Worm (Caenorhabditis elegans) whole organism, L4 larva: Measurements from ENCODE around the gene F36D4.4.
A peak's percentile ranks its signal among the peaks of the same experiment; 100 is the strongest.

Experiments used
- D1046.2 ChIP-seq: fragments of 200-800 bp; sonication (Bioruptor generic); IDR thresholded peaks from 2 replicates; pipeline ENCODE4 v1.3.6; 2022; ENCODE audit warnings: missing genetic modification characterization, missing compliant biosample characterization
- F26F4.8 ChIP-seq: fragments of 200-800 bp; sonication (Bioruptor generic); conservative IDR thresholded peaks from 2 replicates; pipeline ENCODE4 v1.3.6; 2022; ENCODE audit warnings: missing genetic modification characterization, missing compliant biosample characterization
- F37D6.2 ChIP-seq: sonication (generic microtip); optimal IDR thresholded peaks from 2 replicates; lab custom pipeline; 2016; ENCODE audit warnings: mild to moderate bottlenecking, missing genetic modification characterization, missing compliant biosample characterization
- F44E2.7 ChIP-seq: fragments of 200-800 bp; sonication (Bioruptor generic); IDR thresholded peaks from 2 replicates; pipeline ENCODE4 v2.1.2; 2022; ENCODE audit warnings: missing genetic modification characterization, missing compliant biosample characterization
- T20F7.1 ChIP-seq: fragments of 200-800 bp; sonication (Bioruptor generic); optimal IDR thresholded peaks from 2 replicates; lab custom pipeline; 2018; ENCODE audit warnings: mild to moderate bottlenecking, missing genetic modification characterization, missing compliant biosample characterization
- Y5F2A.4 ChIP-seq: fragments of 200-800 bp; sonication (Bioruptor generic); optimal IDR thresholded peaks from 2 replicates; lab custom pipeline; 2018; ENCODE audit warnings: mild to moderate bottlenecking, missing genetic modification characterization, missing compliant biosample characterization
- Y75B8A.6 ChIP-seq: fragments of 200-800 bp; sonication (Bioruptor generic); IDR thresholded peaks from 2 replicates; pipeline ENCODE4 v1.3.6; 2022; ENCODE audit warnings: missing genetic modification reagents, missing genetic modification characterization, missing compliant biosample characterization
- ZK546.5 ChIP-seq, 2 experiments: sonication (generic microtip); optimal IDR thresholded peaks; 2 replicates each; lab custom pipeline; 2017; ENCODE audit warnings: missing biosample characterization in 2 of 2, missing genetic modification characterization in 2 of 2
- aha-1 ChIP-seq: fragments of 150-350 bp; peaks from one replicate; lab custom pipeline; 2014; ENCODE audit warnings: missing biosample characterization, missing genetic modification characterization
- ama-1 ChIP-seq: fragments of 150-350 bp; optimal IDR thresholded peaks from 2 replicates; lab custom pipeline; 2014; ENCODE audit warnings: inconsistent platforms, mixed read lengths
- ceh-44 ChIP-seq: fragments of 200-800 bp; sonication (Bioruptor generic); IDR thresholded peaks from 2 replicates; pipeline ENCODE4 v1.3.6; 2022; ENCODE audit warnings: missing genetic modification reagents, missing genetic modification characterization, missing compliant biosample characterization
- ceh-62 ChIP-seq: sonication (generic microtip); optimal IDR thresholded peaks from 2 replicates; lab custom pipeline; 2017; ENCODE audit warnings: missing biosample characterization, missing genetic modification characterization
- ctbp-1 ChIP-seq: fragments of 200-800 bp; sonication (Bioruptor generic); IDR thresholded peaks from 2 replicates; pipeline ENCODE4 v1.3.6; 2022; ENCODE audit warnings: missing genetic modification reagents, missing genetic modification characterization, missing compliant biosample characterization
- daf-12 ChIP-seq: fragments of 150-350 bp; optimal IDR thresholded peaks from 2 replicates; lab custom pipeline; 2014; ENCODE audit warnings: missing biosample characterization, missing genetic modification reagents, missing genetic modification characterization
- daf-16 ChIP-seq, 3 experiments: sonication (generic microtip); optimal IDR thresholded peaks; 2 replicates each; lab custom pipeline; 2016 to 2017; ENCODE audit warnings: missing genetic modification characterization in 3 of 3, missing genetic modification reagents in 3 of 3, mild to moderate bottlenecking in 2 of 3, missing compliant biosample characterization in 2 of 3, missing biosample characterization in 1 of 3, moderate library complexity in 1 of 3
- daf-19 ChIP-seq: fragments of 200-800 bp; sonication (Bioruptor generic); conservative IDR thresholded peaks from 2 replicates; pipeline ENCODE4 v1.3.6; 2022; ENCODE audit warnings: missing genetic modification characterization, missing compliant biosample characterization
- daf-8 ChIP-seq: fragments of 200-800 bp; sonication (Bioruptor generic); IDR thresholded peaks from 2 replicates; pipeline ENCODE4 v1.3.6; 2022; ENCODE audit warnings: missing genetic modification characterization, missing compliant biosample characterization
- dmd-6 ChIP-seq: fragments of 200-800 bp; sonication (Bioruptor generic); IDR thresholded peaks from 2 replicates; pipeline ENCODE4 v1.3.6; 2022; ENCODE audit warnings: missing genetic modification reagents, missing genetic modification characterization, missing compliant biosample characterization
- dmd-8 ChIP-seq: fragments of 200-800 bp; sonication (Bioruptor generic); IDR thresholded peaks from 2 replicates; pipeline ENCODE4 v1.3.6; 2022; ENCODE audit warnings: missing genetic modification characterization, missing compliant biosample characterization
- egl-27 ChIP-seq: sonication (generic microtip); optimal IDR thresholded peaks from 3 replicates; lab custom pipeline; 2017; ENCODE audit warnings: missing biosample characterization, missing genetic modification reagents, missing genetic modification characterization
- egl-43 ChIP-seq: fragments of 200-800 bp; sonication (Bioruptor generic); IDR thresholded peaks from 2 replicates; pipeline ENCODE4 v1.3.6; 2022; ENCODE audit warnings: missing genetic modification reagents, missing genetic modification characterization, missing compliant biosample characterization
- fos-1 ChIP-seq: fragments of 150-350 bp; optimal IDR thresholded peaks from 2 replicates; lab custom pipeline; 2014; ENCODE audit warnings: missing biosample characterization, missing genetic modification characterization
- gei-8 ChIP-seq: fragments of 200-800 bp; sonication (Bioruptor generic); optimal IDR thresholded peaks from 2 replicates; lab custom pipeline; 2018; ENCODE audit warnings: mild to moderate bottlenecking, missing genetic modification characterization, missing compliant biosample characterization
- hlh-30 ChIP-seq: sonication (generic microtip); optimal IDR thresholded peaks from 2 replicates; lab custom pipeline; 2017; ENCODE audit warnings: antibody characterized with exemption, mild to moderate bottlenecking, missing genetic modification characterization, missing compliant biosample characterization; ENCODE audit not compliant: insufficient read depth
- lin-15B ChIP-seq: fragments of 150-350 bp; sonication (generic microtip); optimal IDR thresholded peaks from 3 replicates; lab custom pipeline; 2014; ENCODE audit warnings: missing biosample characterization, missing genetic modification characterization
- lin-39 ChIP-seq: fragments of 150-350 bp; optimal IDR thresholded peaks from 2 replicates; lab custom pipeline; 2014; ENCODE audit warnings: missing biosample characterization, missing genetic modification reagents, missing genetic modification characterization
- lir-3 ChIP-seq: sonication (generic microtip); optimal IDR thresholded peaks from 2 replicates; lab custom pipeline; 2016; ENCODE audit warnings: mild to moderate bottlenecking, missing genetic modification characterization, missing compliant biosample characterization
- lsy-2 ChIP-seq, 2 experiments: fragments of 150-350 bp in 1 of 2; sonication (generic microtip) in 1 of 2; optimal IDR thresholded peaks; 2 replicates each; lab custom pipeline; 2014 to 2017; ENCODE audit warnings: missing biosample characterization in 2 of 2, missing genetic modification characterization in 2 of 2
- mxl-2 ChIP-seq: fragments of 200-800 bp; sonication (Bioruptor generic); conservative IDR thresholded peaks from 2 replicates; pipeline ENCODE4 v1.3.6; 2022; ENCODE audit warnings: missing genetic modification reagents, missing genetic modification characterization, missing compliant biosample characterization
- nhr-102 ChIP-seq: sonication (generic microtip); optimal IDR thresholded peaks from 2 replicates; lab custom pipeline; 2016; ENCODE audit warnings: mild to moderate bottlenecking, missing genetic modification characterization, moderate library complexity, missing compliant biosample characterization
- nhr-11 ChIP-seq: fragments of 150-350 bp; optimal IDR thresholded peaks from 2 replicates; lab custom pipeline; 2014; ENCODE audit warnings: missing biosample characterization, missing genetic modification characterization
- nhr-237 ChIP-seq: sonication (generic microtip); optimal IDR thresholded peaks from 2 replicates; lab custom pipeline; 2017; ENCODE audit warnings: missing biosample characterization, missing genetic modification characterization
- nhr-28 ChIP-seq: fragments of 150-350 bp; optimal IDR thresholded peaks from 2 replicates; lab custom pipeline; 2014; ENCODE audit warnings: missing biosample characterization, missing genetic modification characterization
- nhr-41 ChIP-seq: fragments of 200-800 bp; sonication (Bioruptor generic); IDR thresholded peaks from 2 replicates; pipeline ENCODE4 v1.3.6; 2022; ENCODE audit warnings: missing genetic modification reagents, missing genetic modification characterization, missing compliant biosample characterization
- nhr-42 ChIP-seq: fragments of 200-800 bp; sonication (Bioruptor generic); IDR thresholded peaks from 2 replicates; pipeline ENCODE4 v1.3.6; 2022; ENCODE audit warnings: missing genetic modification characterization, missing compliant biosample characterization
- pqm-1 ChIP-seq: sonication (generic microtip); optimal IDR thresholded peaks from 2 replicates; lab custom pipeline; 2017; ENCODE audit warnings: missing biosample characterization, missing genetic modification characterization
- saeg-2 ChIP-seq: fragments of 200-800 bp; sonication (Bioruptor generic); IDR thresholded peaks from 2 replicates; pipeline ENCODE4 v1.3.6; 2022; ENCODE audit warnings: missing genetic modification reagents, missing genetic modification characterization, missing compliant biosample characterization
- sdz-12 ChIP-seq: fragments of 200-800 bp; sonication (Bioruptor generic); optimal IDR thresholded peaks from 2 replicates; lab custom pipeline; 2018; ENCODE audit warnings: mild to moderate bottlenecking, missing genetic modification characterization, missing compliant biosample characterization
- spr-3 ChIP-seq: fragments of 200-800 bp; sonication (Bioruptor generic); optimal IDR thresholded peaks from 2 replicates; lab custom pipeline; 2018; ENCODE audit warnings: mild to moderate bottlenecking, missing genetic modification characterization, missing compliant biosample characterization
- unc-39 ChIP-seq: sonication (generic microtip); optimal IDR thresholded peaks from 2 replicates; lab custom pipeline; 2017; ENCODE audit warnings: missing biosample characterization, missing genetic modification characterization
- zip-11 ChIP-seq: fragments of 200-800 bp; sonication (Bioruptor generic); IDR thresholded peaks from 2 replicates; pipeline ENCODE4 v1.3.6; 2022; ENCODE audit warnings: missing genetic modification characterization, missing compliant biosample characterization
- ztf-7 ChIP-seq: fragments of 150-350 bp; optimal IDR thresholded peaks from 2 replicates; lab custom pipeline; 2014; ENCODE audit warnings: missing biosample characterization, missing genetic modification characterization

The F36D4.4 gene

DNA sequence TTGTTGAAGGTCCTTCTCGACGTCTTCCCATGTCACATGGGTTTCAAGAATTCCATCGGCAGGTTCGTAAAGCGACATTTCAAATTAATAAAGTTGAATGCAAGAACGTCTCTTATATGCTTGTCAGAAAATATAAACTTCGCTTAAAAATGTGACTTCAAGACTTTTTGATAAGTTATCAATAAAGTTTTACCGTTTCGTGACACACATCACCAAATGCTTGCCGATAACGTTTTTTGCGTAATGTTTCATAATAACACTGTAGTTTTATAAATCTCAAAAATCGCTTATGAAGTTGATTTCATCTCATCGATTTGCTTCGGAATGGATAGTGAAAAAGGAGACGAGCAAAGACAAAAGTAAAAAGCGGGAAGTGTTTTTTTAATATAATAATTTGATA is 40.9 kb downstream of the F36D4.4 start, which contains the start of gene E02C12.8 (continued):
- TF ChIP-seq sdz-12 (GFP tag; lab: Kevin White, UChicago): no peak
- no peak for TF ChIP-seq egl-27 (tag; lab: Kevin White, UChicago)
- TF ChIP-seq dmd-6 (GFP tag; lab: Robert Waterston, UW): peak; percentile 80
- TF ChIP-seq daf-19 (GFP tag; lab: Robert Waterston, UW): no peak
- TF ChIP-seq daf-8 (GFP tag; lab: Robert Waterston, UW): no peak
- TF ChIP-seq T20F7.1 (GFP tag; lab: Kevin White, UChicago): peak; percentile 23
- no peak for TF ChIP-seq daf-12 (tag; lab: Kevin White, UChicago)
- no peak for TF ChIP-seq nhr-237 (tag; lab: Kevin White, UChicago)
- TF ChIP-seq hlh-30 (tag; lab: Kevin White, UChicago): peak; percentile 2
- no peak for TF ChIP-seq nhr-42 (GFP tag; lab: Robert Waterston, UW)
- TF ChIP-seq nhr-11 (tag; lab: Kevin White, UChicago): no peak
- peak; percentile 72 for TF ChIP-seq nhr-28 (tag; lab: Kevin White, UChicago)
- no peak for TF ChIP-seq Y75B8A.6 (GFP tag; lab: Robert Waterston, UW)
- TF ChIP-seq lir-3: no peak
- TF ChIP-seq F37D6.2 (tag; lab: Kevin White, UChicago): no peak
- TF ChIP-seq dmd-8 (GFP tag; lab: Robert Waterston, UW): no peak
- TF ChIP-seq lin-39 (tag; lab: Kevin White, UChicago): no peak
- TF ChIP-seq D1046.2: no peak
- TF ChIP-seq nhr-102 (tag; lab: Kevin White, UChicago): no peak
- TF ChIP-seq spr-3 (GFP tag; lab: Kevin White, UChicago): no peak
- no peak for TF ChIP-seq ctbp-1 (GFP tag; lab: Robert Waterston, UW)
- no peak for TF ChIP-seq ceh-44 (GFP tag; lab: Robert Waterston, UW)
- no peak for TF ChIP-seq zip-11 (GFP tag; lab: Robert Waterston, UW)
- no peak for TF ChIP-seq F26F4.8 (GFP tag; lab: Robert Waterston, UW)
- TF ChIP-seq F44E2.7 (GFP tag; lab: Robert Waterston, UW): no peak
- no peak for TF ChIP-seq ztf-7
- TF ChIP-seq ama-1: no peak
- no peak for TF ChIP-seq aha-1 (tag; lab: Kevin White, UChicago)
- no peak for TF ChIP-seq gei-8 (GFP tag; lab: Kevin White, UChicago)
- TF ChIP-seq unc-39 (tag; lab: Kevin White, UChicago): no peak
- TF ChIP-seq lsy-2 (tag; optimal IDR thresholded peaks at IDR 0.05; lab: Kevin White, UChicago): no peak
- no peak for TF ChIP-seq ceh-62 (tag; lab: Kevin White, UChicago)

DNA sequence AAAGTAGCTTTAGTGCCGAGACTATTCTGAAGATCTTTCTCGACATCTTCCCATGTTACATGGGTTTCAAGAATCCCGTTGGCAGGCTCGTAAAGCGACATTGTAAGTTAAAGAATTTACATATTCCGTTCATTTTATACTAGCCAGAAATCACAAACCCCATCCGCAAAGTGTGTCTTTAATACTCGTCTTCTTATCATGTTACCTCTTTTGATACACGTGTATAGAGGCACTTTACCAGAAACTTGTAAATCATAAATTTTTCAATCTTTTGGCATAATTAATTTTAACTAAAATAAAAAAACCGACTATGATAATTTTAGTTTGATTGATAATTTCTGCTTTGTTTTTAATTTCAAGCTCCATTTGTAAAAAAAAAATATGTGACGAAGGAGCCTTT is 43.4 kb downstream of the F36D4.4 start, which contains the start of gene E02C12.6:
E02C12.6 (minus strand) TSS at position 101 of the 400 bp plus-strand sequence.
- TF ChIP-seq daf-19 (GFP tag; lab: Robert Waterston, UW) (no peak), saeg-2 (GFP tag; lab: Robert Waterston, UW) (no peak), nhr-28 (tag; lab: Kevin White, UChicago) (peak; percentile 10), Y5F2A.4 (no peak), nhr-42 (GFP tag; lab: Robert Waterston, UW) (no peak), lir-3 (no peak), lin-15B (tag; lab: Kevin White, UChicago) (no peak), fos-1 (no peak), mxl-2 (no peak), pqm-1 (peak; percentile 51), ctbp-1 (GFP tag; lab: Robert Waterston, UW) (no peak), daf-16 (GFP tag; optimal IDR thresholded peaks at IDR 0.05; lab: Kevin White, UChicago) (no peak), daf-16 (tag; optimal IDR thresholded peaks at IDR 0.05; lab: Kevin White, UChicago) (no peak), egl-43 (GFP tag; lab: Robert Waterston, UW) (no peak), ZK546.5 (tag; optimal IDR thresholded peaks at IDR 0.05; lab: Kevin White, UChicago) (no peak), nhr-41 (GFP tag; lab: Robert Waterston, UW) (no peak), Y75B8A.6 (GFP tag; lab: Robert Waterston, UW) (no peak), dmd-6 (GFP tag; lab: Robert Waterston, UW) (peak; percentile 12; the same call in 1 of the 2 replicates)
